Fruit fly (Drosophila melanogaster) Kc167 (cell line): ENCODE measurements around the gene Tgt.

Source experiments
- Myc ChIP-seq: fragments of >200 bp; optimal IDR thresholded peaks from 2 replicates; lab custom pipeline; 2017; ENCODE audit warnings: missing external identifiers
- Sin3A ChIP-seq: fragments of >200 bp; optimal IDR thresholded peaks from 2 replicates; lab custom pipeline; 2018; ENCODE audit warnings: missing external identifiers
- h ChIP-seq: fragments of >200 bp; optimal IDR thresholded peaks from 3 replicates; lab custom pipeline; 2018; ENCODE audit warnings: missing external identifiers
- insv ChIP-seq: fragments of >200 bp; optimal IDR thresholded peaks from 3 replicates; lab custom pipeline; 2018; ENCODE audit warnings: missing external identifiers
- psq ChIP-seq: fragments of >200 bp; optimal IDR thresholded peaks from 2 replicates; lab custom pipeline; 2017; ENCODE audit warnings: missing external identifiers
- ttk ChIP-seq: sonication (Bioruptor generic); optimal IDR thresholded peaks from 2 replicates; lab custom pipeline; 2017; ENCODE audit warnings: missing external identifiers

The Tgt gene

DNA sequence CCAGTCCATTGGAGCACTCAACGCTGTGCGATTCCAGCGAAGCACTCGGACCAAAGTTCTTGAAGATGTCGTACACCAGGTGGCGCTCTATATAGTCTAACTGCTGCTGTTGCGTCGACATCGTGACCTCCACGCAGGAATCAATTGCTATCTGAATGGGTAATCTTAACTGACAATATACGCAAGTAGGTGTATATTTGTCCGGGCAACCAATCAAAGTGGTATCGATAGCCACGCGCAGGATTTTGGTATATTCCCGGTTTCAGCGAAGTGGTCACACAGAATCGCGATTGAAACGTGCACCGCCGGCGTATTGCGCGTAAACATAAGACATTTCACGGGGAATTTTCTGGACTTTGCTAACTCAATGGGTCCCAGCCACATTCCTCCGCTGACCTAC is at the start of gene Tgt, which contains the start of gene CG5126:
Gene Tgt, plus strand, starts transcription at position 267 of the 400 bp plus-strand sequence.
Gene CG5126, minus strand, starts transcription at position 222 of the 400 bp plus-strand sequence.
- TF ChIP-seq insv (lab: Kevin White, UChicago) (no peak), psq (no peak), Sin3A (no peak), Myc (lab: Kevin White, UChicago) (no peak), h (lab: Kevin White, UChicago) (no peak), ttk (lab: Kevin White, UChicago) (no peak)

DNA sequence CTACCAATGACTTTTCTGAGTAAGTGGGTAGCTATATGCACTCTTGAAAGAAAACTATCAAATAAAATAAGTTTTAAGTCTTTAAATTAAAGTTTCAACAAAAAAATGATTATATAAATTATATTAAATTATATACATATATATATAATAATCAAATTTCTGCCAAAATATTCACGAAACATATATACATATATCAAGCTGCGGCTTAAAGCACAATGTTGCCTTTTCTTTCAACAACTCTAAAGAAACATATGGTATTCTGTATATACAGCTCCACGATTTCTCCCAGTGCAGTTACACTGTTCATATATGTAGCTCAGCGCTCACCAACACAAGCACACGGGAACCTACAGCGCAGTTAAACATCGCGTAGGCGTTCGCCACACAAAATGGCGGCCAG is 48.4 kb upstream of the Tgt start:
- TF ChIP-seq h (lab: Kevin White, UChicago), result no peak
- TF ChIP-seq Sin3A, result no peak
- no peak for TF ChIP-seq psq
- no peak for TF ChIP-seq ttk (lab: Kevin White, UChicago)
- TF ChIP-seq insv (lab: Kevin White, UChicago), result no peak
- TF ChIP-seq Myc (lab: Kevin White, UChicago), result no peak

DNA sequence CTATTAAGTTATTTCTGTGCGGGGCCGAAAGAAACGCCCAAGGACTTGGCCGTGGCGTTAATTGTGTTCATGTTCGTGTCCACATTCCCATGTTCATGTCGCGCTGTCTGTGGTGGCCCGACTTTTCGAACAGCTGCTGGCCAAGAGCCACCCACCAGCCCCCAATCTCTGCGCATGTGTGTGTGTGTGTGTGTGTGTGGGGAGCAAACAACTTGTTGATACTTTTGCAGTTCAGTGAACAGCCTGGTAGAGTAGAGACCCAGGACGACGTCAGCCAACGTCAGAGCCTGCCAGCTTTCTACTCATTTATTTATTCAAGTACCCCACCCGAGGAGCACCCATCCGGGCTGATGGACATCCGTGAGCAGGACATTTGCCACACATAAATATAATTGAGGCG is 46.9 kb upstream of the Tgt start:
- TF ChIP-seq Myc (lab: Kevin White, UChicago) (no peak), Sin3A (no peak), h (lab: Kevin White, UChicago) (no peak), insv (lab: Kevin White, UChicago) (no peak), psq (no peak), ttk (lab: Kevin White, UChicago) (no peak)

DNA sequence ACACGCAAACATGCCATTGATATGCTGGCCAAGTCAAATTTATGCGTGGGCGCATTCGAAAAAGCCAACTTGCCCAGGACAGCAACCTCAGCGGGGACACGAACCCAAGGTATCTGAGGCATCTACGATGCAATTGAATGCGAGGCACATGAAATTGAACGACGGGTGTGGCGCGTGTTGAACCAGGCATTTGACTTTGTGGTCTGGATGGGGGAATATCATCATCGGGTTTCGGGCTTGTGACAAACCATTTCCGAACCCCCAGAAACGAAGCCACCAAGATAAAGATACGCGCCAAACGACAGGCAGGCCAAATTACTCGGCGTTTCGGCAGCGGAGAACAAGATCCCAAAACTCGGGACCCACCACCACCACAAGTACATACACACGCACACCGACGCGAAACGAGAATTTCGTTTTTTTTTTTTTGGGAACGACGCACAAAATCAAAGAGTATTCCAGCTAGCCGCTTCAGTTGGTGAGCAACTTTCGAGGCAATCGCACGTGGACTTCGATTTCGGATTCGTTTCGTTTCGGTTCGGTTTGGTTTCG is 41.1 kb upstream of the Tgt start, which contains the start of gene MFS3:
Gene MFS3, plus strand, starts transcription at position 472 of the 552 bp plus-strand sequence.
- TF ChIP-seq ttk (lab: Kevin White, UChicago), result no peak
- no peak for TF ChIP-seq psq
- TF ChIP-seq Myc (lab: Kevin White, UChicago), result no peak
- no peak for TF ChIP-seq h (lab: Kevin White, UChicago)
- no peak for TF ChIP-seq insv (lab: Kevin White, UChicago)
- TF ChIP-seq Sin3A, result no peak

DNA sequence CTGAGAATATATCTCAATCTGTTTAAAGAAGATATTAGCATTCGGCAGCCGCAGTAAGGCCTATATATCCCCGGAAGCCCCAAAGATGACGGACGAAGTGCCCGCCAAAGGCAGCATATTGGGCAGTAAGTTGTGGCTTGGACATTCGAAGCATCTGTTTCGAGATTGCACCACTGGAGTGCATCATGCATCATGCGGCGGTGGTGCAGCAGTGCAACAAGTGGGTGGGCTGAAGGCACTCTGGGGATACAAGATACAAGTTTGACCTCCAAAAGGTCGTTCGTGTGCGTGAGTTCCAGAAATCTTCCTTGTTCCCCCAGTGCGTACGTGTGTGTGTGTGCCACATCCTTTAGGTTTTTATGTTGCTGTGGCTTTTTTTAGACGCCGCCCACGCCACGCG is 40.6 kb upstream of the Tgt start:
- no peak for TF ChIP-seq h (lab: Kevin White, UChicago)
- TF ChIP-seq ttk (lab: Kevin White, UChicago), result no peak
- TF ChIP-seq psq, result no peak

DNA sequence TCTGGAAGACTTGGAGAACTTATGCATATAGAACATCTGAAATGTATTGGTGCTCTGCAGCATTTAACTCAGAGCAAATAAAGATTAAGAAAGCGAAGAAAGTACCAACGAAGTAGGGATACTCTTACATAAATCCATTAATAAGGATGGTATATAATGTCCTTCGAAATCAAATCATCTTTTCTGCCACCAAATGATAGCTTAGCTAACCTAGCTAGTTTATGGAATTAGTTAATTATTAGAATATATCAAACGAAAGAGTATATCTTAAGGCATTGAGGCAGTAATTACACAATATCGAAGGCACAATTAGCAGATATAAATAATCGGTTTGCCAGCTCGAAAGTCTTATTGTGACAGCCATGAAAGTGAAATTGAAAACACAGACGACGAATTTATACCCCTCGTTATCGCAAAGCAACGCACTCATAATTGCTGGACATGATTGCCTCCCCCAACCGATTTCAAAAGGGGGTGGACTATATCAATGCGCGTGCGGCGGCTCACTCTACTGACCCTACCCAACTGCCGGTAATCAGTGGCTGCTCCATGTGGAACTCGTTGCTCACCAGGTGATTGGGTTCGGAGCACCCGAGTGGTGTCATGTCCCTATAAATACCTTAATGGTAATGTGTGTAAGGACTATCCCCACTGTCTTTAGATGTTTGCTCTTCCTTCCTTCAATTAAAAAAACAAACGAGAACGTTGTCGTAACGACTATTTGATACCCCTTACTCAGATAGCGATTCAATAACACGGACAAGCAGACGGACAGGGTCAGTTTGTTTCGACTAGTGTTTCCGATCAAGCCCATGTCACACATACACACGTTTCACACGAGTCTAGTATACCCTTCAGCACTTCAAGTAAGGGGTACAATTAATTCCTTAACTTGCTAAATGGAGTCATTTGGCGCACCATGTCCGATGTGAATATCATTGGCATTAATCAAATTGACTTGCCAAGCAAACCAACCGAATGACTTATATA is 39.2 kb upstream of the Tgt start:
- TF ChIP-seq ttk (lab: Kevin White, UChicago) (no peak), Myc (lab: Kevin White, UChicago) (no peak), psq (no peak), insv (lab: Kevin White, UChicago) (no peak), Sin3A (no peak), h (lab: Kevin White, UChicago) (no peak)

DNA sequence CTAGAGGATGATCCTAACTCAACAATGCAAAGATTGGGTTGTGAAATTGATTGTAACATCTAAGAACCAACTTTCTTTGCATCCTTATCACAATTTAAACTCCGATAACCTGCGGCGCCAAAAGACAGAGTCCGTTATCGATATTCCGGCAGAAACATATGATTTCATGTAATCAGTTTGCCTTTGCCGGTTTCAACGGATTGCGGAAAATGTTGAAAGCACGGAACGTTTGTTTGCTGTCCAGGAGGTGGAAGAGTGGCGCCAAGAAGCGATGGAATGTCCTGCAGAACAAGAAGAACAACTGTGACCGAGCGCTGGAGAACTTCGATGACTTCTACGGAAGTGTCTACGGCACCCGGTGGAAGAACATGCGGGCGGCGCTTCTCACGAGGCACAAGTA is 36.2 kb upstream of the Tgt start:
- TF ChIP-seq insv (lab: Kevin White, UChicago) (no peak), ttk (lab: Kevin White, UChicago) (no peak)

DNA sequence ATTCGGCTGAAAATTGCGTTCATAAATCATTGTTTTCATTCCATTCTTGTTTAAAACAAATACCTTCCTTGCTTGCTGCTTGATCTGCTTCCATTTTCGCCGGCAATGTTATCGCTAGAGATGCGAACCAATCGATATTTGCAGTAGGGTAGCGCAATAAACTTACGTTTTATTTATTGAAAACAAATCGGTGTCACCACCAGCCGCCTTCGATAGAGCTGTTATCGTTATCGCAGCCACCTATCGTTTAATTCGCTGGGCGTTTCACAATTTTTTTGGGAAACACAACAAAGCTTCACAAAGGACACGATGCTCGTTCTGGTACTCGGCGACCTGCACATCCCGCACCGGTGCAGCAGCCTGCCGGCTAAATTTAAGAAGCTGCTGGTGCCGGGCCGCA is 33.3 kb upstream of the Tgt start, which contains the start of the genes Tfb4 and Vps29:
Gene Tfb4, minus strand, starts transcription at position 124 of the 400 bp plus-strand sequence.
Gene Vps29, plus strand, starts transcription at position 213 of the 400 bp plus-strand sequence.
- TF ChIP-seq psq (no peak), ttk (lab: Kevin White, UChicago) (no peak), Sin3A (no peak), insv (lab: Kevin White, UChicago) (no peak), h (lab: Kevin White, UChicago) (no peak), Myc (lab: Kevin White, UChicago) (no peak)

DNA sequence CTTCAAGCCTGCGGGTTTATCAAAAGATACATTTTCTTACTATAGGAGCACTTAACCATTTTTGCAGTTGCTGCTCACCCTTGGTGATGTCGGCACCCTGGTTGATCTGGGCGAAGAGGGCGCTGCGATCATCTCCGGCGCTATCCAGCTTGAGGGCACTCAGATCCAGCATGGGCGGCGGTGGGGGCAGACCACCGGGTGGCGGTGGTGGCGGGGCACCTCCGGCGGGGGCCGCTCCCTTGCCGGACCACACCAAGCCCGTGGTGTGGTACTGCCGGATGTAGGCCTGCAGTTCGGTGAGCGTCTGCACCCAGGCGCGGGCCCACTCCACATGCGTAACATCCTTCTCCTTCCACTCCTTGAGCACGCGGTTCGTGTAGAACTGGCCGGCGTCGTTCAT is 31.2 kb upstream of the Tgt start:
- TF ChIP-seq h (lab: Kevin White, UChicago) (no peak), psq (no peak), ttk (lab: Kevin White, UChicago) (no peak), insv (lab: Kevin White, UChicago) (no peak), Myc (lab: Kevin White, UChicago) (no peak), Sin3A (no peak)

DNA sequence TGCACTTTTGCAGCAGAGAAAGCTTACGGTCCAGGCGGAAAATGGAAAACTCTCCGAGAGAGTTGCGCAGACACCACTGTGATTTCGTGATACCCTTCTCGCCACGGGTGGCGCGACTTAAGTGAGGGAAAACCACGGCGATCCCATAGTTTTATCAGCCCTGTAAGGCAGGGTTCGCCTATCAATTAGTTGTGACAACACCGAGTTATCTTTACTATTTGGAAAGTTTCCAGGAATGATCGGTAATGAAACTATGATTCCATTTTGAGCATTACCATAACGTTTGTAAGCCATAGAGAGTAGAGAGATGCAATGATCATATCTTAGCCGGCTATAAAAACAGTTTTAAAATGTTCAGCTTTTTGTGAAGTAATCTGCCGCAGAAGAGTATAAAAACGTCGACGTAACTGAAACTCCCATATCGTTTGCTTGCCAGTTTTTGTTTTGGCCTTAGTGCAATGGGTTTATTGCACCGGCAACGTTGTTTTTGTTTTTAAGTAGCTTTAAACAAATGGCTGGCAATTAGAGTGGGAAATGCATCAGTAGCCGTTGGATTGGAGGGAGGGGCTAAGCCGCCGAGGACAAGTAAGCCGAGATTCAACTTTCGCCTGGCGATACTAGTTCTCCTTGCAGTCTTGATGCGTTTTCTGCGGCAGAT is 27.1 kb upstream of the Tgt start:
- TF ChIP-seq Sin3A (no peak), insv (lab: Kevin White, UChicago) (no peak), Myc (lab: Kevin White, UChicago) (no peak), psq (no peak), h (lab: Kevin White, UChicago) (no peak), ttk (lab: Kevin White, UChicago) (no peak)

DNA sequence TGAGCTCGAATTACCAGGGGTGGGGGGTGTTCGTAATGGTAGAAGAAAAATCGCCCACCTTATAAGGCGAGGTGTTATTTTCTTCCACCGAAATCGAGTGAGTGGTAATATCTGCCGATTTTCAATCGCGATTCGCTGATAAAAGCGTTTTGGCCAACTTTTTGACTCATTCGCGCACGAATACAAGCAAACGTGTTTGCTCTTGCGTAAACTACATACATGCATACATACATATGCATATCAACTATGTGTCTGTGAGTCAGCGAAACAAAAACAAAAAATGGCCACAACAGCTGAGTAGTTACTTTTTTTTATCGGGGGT is 26.5 kb upstream of the Tgt start:
- TF ChIP-seq insv (lab: Kevin White, UChicago) (no peak), Sin3A (no peak), Myc (lab: Kevin White, UChicago) (no peak), ttk (lab: Kevin White, UChicago) (no peak), psq (no peak), h (lab: Kevin White, UChicago) (no peak)
